Worm (Caenorhabditis elegans) whole organism, L1 larva: ENCODE measurements around the gene T20B12.4.

Experiments used
- C16A3.4 ChIP-seq: fragments of 150-350 bp; optimal IDR thresholded peaks from 2 replicates; lab custom pipeline; 2014; ENCODE audit warnings: missing biosample characterization, missing genetic modification characterization
- C34B4.2 ChIP-seq: sonication (generic microtip); optimal IDR thresholded peaks from 2 replicates; lab custom pipeline; 2017; ENCODE audit warnings: mild to moderate bottlenecking, missing genetic modification characterization, missing compliant biosample characterization
- F16B12.6 ChIP-seq: fragments of 150-350 bp; optimal IDR thresholded peaks from 2 replicates; lab custom pipeline; 2014; ENCODE audit warnings: missing biosample characterization, missing genetic modification characterization
- alr-1 ChIP-seq: fragments of 200-800 bp; sonication (Bioruptor generic); optimal IDR thresholded peaks from 2 replicates; lab custom pipeline; 2018; ENCODE audit warnings: borderline replicate concordance, mild to moderate bottlenecking, missing genetic modification characterization, missing compliant biosample characterization
- aly-2 ChIP-seq: fragments of 150-350 bp; optimal IDR thresholded peaks from 2 replicates; lab custom pipeline; 2014; ENCODE audit warnings: missing biosample characterization, missing genetic modification characterization
- ama-1 ChIP-seq: fragments of 150-350 bp; optimal IDR thresholded peaks from 2 replicates; lab custom pipeline; 2014
- ceh-63 ChIP-seq: fragments of 200-800 bp; sonication (Bioruptor generic); optimal IDR thresholded peaks from 2 replicates; lab custom pipeline; 2018; ENCODE audit warnings: mild to moderate bottlenecking, missing genetic modification characterization, missing compliant biosample characterization
- ceh-8 ChIP-seq: fragments of 200-800 bp; sonication (Bioruptor generic); optimal IDR thresholded peaks from 2 replicates; lab custom pipeline; 2018; ENCODE audit warnings: mild to moderate bottlenecking, missing genetic modification characterization, moderate library complexity, missing compliant biosample characterization
- ceh-82 ChIP-seq, 3 experiments: fragments of 150-350 bp in 1 of 3; sonication (generic microtip) in 2 of 3; optimal IDR thresholded peaks; 2 replicates each; lab custom pipeline; 2014 to 2017; ENCODE audit warnings: missing biosample characterization in 3 of 3, missing genetic modification characterization in 3 of 3
- ceh-88 ChIP-seq: fragments of 200-800 bp; sonication (Bioruptor generic); IDR thresholded peaks from 2 replicates; pipeline ENCODE4 v1.3.6; 2022; ENCODE audit warnings: missing genetic modification characterization, missing compliant biosample characterization
- dpl-1 ChIP-seq, 3 experiments: fragments of 150-350 bp in 2 of 3; sonication (generic microtip) in 1 of 3; optimal IDR thresholded peaks; 2 replicates each; lab custom pipeline; 2014 to 2017; ENCODE audit warnings: missing biosample characterization in 3 of 3, missing genetic modification characterization in 3 of 3, missing genetic modification reagents in 3 of 3
- dsc-1 ChIP-seq: sonication (generic microtip); optimal IDR thresholded peaks from 2 replicates; lab custom pipeline; 2016; ENCODE audit warnings: mild to moderate bottlenecking, missing genetic modification characterization, missing compliant biosample characterization
- efl-1 ChIP-seq, 4 experiments: fragments of 150-350 bp; optimal IDR thresholded peaks in 3 of 4; peaks in 1 of 4; 1 replicate in 1 of 4; 2 replicates in 3 of 4; lab custom pipeline; 2014; ENCODE audit warnings: missing biosample characterization in 2 of 4, missing genetic modification characterization in 2 of 4, missing genetic modification reagents in 2 of 4
- efl-3 ChIP-seq: fragments of 200-800 bp; sonication (Bioruptor generic); optimal IDR thresholded peaks from 2 replicates; lab custom pipeline; 2018; ENCODE audit warnings: mild to moderate bottlenecking, missing genetic modification characterization, missing compliant biosample characterization
- elt-3 ChIP-seq, 6 experiments: fragments of 150-350 bp in 1 of 6; sonication (generic microtip); optimal IDR thresholded peaks; 2 replicates each; lab custom pipeline; 2017 to 2018; ENCODE audit warnings: missing biosample characterization in 6 of 6, missing genetic modification characterization in 6 of 6, inconsistent platforms in 1 of 6
- ets-5 ChIP-seq: fragments of 200-800 bp; sonication (Bioruptor generic); IDR thresholded peaks from 2 replicates; pipeline ENCODE4 v1.3.6; 2022; ENCODE audit warnings: missing genetic modification characterization, missing compliant biosample characterization
- fkh-4 ChIP-seq: sonication (generic microtip); optimal IDR thresholded peaks from 2 replicates; lab custom pipeline; 2016; ENCODE audit warnings: missing compliant biosample characterization, missing genetic modification characterization, borderline replicate concordance
- grh-1 ChIP-seq: fragments of 200-800 bp; sonication (Bioruptor generic); IDR thresholded peaks from 2 replicates; pipeline ENCODE4 v1.3.6; 2022; ENCODE audit warnings: missing genetic modification reagents, missing genetic modification characterization, missing compliant biosample characterization
- hlh-17 ChIP-seq: fragments of 200-800 bp; sonication (Bioruptor generic); optimal IDR thresholded peaks from 2 replicates; lab custom pipeline; 2018; ENCODE audit warnings: missing genetic modification characterization, mild to moderate bottlenecking, missing compliant biosample characterization, moderate library complexity, borderline replicate concordance
- hpl-2 ChIP-seq: fragments of 150-350 bp; optimal IDR thresholded peaks from 2 replicates; lab custom pipeline; 2014; ENCODE audit warnings: missing biosample characterization, missing genetic modification reagents, missing genetic modification characterization
- jun-1 ChIP-seq: fragments of 150-350 bp; optimal IDR thresholded peaks from 2 replicates; lab custom pipeline; 2014; ENCODE audit warnings: missing biosample characterization, missing genetic modification reagents, missing genetic modification characterization
- lin-13 ChIP-seq: fragments of 150-350 bp; optimal IDR thresholded peaks from 2 replicates; lab custom pipeline; 2014; ENCODE audit warnings: missing biosample characterization, missing genetic modification reagents, missing genetic modification characterization
- lin-14 ChIP-seq: fragments of 200-800 bp; sonication (Bioruptor generic); optimal IDR thresholded peaks from 2 replicates; lab custom pipeline; 2018; ENCODE audit warnings: mild to moderate bottlenecking, missing genetic modification characterization, moderate library complexity, missing compliant biosample characterization
- lin-35 ChIP-seq, 2 experiments: fragments of 150-350 bp; optimal IDR thresholded peaks; 2 replicates each; lab custom pipeline; 2014; ENCODE audit warnings: missing biosample characterization in 2 of 2, missing genetic modification characterization in 2 of 2, missing genetic modification reagents in 2 of 2
- lir-3 ChIP-seq: sonication (generic microtip); optimal IDR thresholded peaks from 2 replicates; lab custom pipeline; 2016; ENCODE audit warnings: mild to moderate bottlenecking, missing genetic modification characterization, moderate library complexity, missing compliant biosample characterization; ENCODE audit not compliant: poor library complexity
- lsy-2 ChIP-seq, 2 experiments: fragments of 150-350 bp; optimal IDR thresholded peaks; 2 replicates each; lab custom pipeline; 2014; ENCODE audit warnings: missing biosample characterization in 2 of 2, missing genetic modification characterization in 2 of 2
- mef-2 ChIP-seq: fragments of 150-350 bp; optimal IDR thresholded peaks from 2 replicates; lab custom pipeline; 2014; ENCODE audit warnings: missing biosample characterization, missing genetic modification characterization
- mep-1 ChIP-seq: fragments of 150-350 bp; optimal IDR thresholded peaks from 2 replicates; lab custom pipeline; 2014; ENCODE audit warnings: missing biosample characterization, missing genetic modification characterization
- nhr-19 ChIP-seq: fragments of 200-800 bp; sonication (Bioruptor generic); conservative IDR thresholded peaks from 2 replicates; pipeline ENCODE4 v1.3.6; 2022; ENCODE audit warnings: missing genetic modification characterization, missing compliant biosample characterization
- nhr-20 ChIP-seq: sonication (generic microtip); optimal IDR thresholded peaks from 2 replicates; lab custom pipeline; 2016; ENCODE audit warnings: mild to moderate bottlenecking, missing genetic modification characterization, missing compliant biosample characterization
- nhr-237 ChIP-seq: fragments of 150-350 bp; optimal IDR thresholded peaks from 2 replicates; lab custom pipeline; 2014; ENCODE audit warnings: missing biosample characterization, missing genetic modification characterization
- nhr-47 ChIP-seq: sonication (generic microtip); optimal IDR thresholded peaks from 2 replicates; lab custom pipeline; 2016; ENCODE audit warnings: mild to moderate bottlenecking, missing genetic modification characterization, moderate library complexity, missing compliant biosample characterization
- nhr-71 ChIP-seq: sonication (generic microtip); optimal IDR thresholded peaks from 2 replicates; lab custom pipeline; 2016; ENCODE audit warnings: mild to moderate bottlenecking, missing genetic modification characterization, moderate library complexity, missing compliant biosample characterization
- nhr-76 ChIP-seq: sonication (generic microtip); optimal IDR thresholded peaks from 2 replicates; lab custom pipeline; 2017; ENCODE audit warnings: missing biosample characterization, missing genetic modification characterization
- nhr-85 ChIP-seq: sonication (generic microtip); peaks from one replicate; lab custom pipeline; 2016; ENCODE audit warnings: missing genetic modification characterization, inconsistent platforms, missing compliant biosample characterization
- nhr-90 ChIP-seq: sonication (generic microtip); optimal IDR thresholded peaks from 2 replicates; lab custom pipeline; 2016; ENCODE audit warnings: mild to moderate bottlenecking, missing genetic modification characterization, missing compliant biosample characterization; ENCODE audit not compliant: poor library complexity
- pax-3 ChIP-seq: fragments of 200-800 bp; sonication (Bioruptor generic); optimal IDR thresholded peaks from 2 replicates; lab custom pipeline; 2018; ENCODE audit warnings: mild to moderate bottlenecking, missing genetic modification characterization, moderate library complexity, missing compliant biosample characterization
- pqm-1 ChIP-seq: sonication (generic microtip); optimal IDR thresholded peaks from 3 replicates; lab custom pipeline; 2017; ENCODE audit warnings: missing biosample characterization, missing genetic modification characterization
- rnt-1 ChIP-seq: sonication (generic microtip); optimal IDR thresholded peaks from 2 replicates; lab custom pipeline; 2016; ENCODE audit warnings: mild to moderate bottlenecking, missing genetic modification characterization, moderate library complexity, missing compliant biosample characterization
- snpc-4 ChIP-seq: fragments of 150-350 bp; optimal IDR thresholded peaks from 2 replicates; lab custom pipeline; 2014; ENCODE audit warnings: missing biosample characterization, missing genetic modification characterization
- sox-4 ChIP-seq: sonication (generic microtip); optimal IDR thresholded peaks from 2 replicates; lab custom pipeline; 2016; ENCODE audit warnings: missing genetic modification characterization, missing compliant biosample characterization
- sptf-1 ChIP-seq: fragments of 150-350 bp; optimal IDR thresholded peaks from 2 replicates; lab custom pipeline; 2014; ENCODE audit warnings: missing biosample characterization, missing genetic modification characterization
- sup-37 ChIP-seq: fragments of 200-800 bp; sonication (Bioruptor generic); optimal IDR thresholded peaks from 2 replicates; lab custom pipeline; 2018; ENCODE audit warnings: mild to moderate bottlenecking, missing genetic modification characterization, missing compliant biosample characterization
- tbx-2 ChIP-seq: sonication (generic microtip); optimal IDR thresholded peaks from 2 replicates; lab custom pipeline; 2016; ENCODE audit warnings: missing genetic modification characterization, missing compliant biosample characterization
- tlp-1 ChIP-seq: fragments of 150-350 bp; optimal IDR thresholded peaks from 2 replicates; lab custom pipeline; 2014; ENCODE audit warnings: missing biosample characterization, missing genetic modification characterization
- unc-30 ChIP-seq: sonication (generic microtip); optimal IDR thresholded peaks from 2 replicates; lab custom pipeline; 2017; ENCODE audit warnings: missing biosample characterization, missing genetic modification characterization
- unc-62 ChIP-seq: fragments of 150-350 bp; optimal IDR thresholded peaks from 2 replicates; lab custom pipeline; 2014; ENCODE audit warnings: missing biosample characterization, missing genetic modification reagents, missing genetic modification characterization
- unc-86 ChIP-seq: sonication (generic microtip); optimal IDR thresholded peaks from 2 replicates; lab custom pipeline; 2016; ENCODE audit warnings: missing genetic modification characterization, missing compliant biosample characterization
- unc-98 ChIP-seq: fragments of 200-800 bp; sonication (Bioruptor generic); IDR thresholded peaks from 2 replicates; pipeline ENCODE4 v1.3.6; 2022; ENCODE audit warnings: missing genetic modification characterization, missing compliant biosample characterization
- vab-15 ChIP-seq: sonication (generic microtip); optimal IDR thresholded peaks from 2 replicates; lab custom pipeline; 2017; ENCODE audit warnings: missing genotype, mild to moderate bottlenecking, missing genetic modification characterization, missing compliant biosample characterization
- xbp-1 ChIP-seq: sonication (generic microtip); optimal IDR thresholded peaks from 2 replicates; lab custom pipeline; 2016; ENCODE audit warnings: missing genetic modification characterization, missing compliant biosample characterization
- zag-1 ChIP-seq: fragments of 150-350 bp; optimal IDR thresholded peaks from 2 replicates; lab custom pipeline; 2014; ENCODE audit warnings: missing biosample characterization, missing genetic modification characterization
- ztf-11 ChIP-seq, 2 experiments: sonication (generic microtip); optimal IDR thresholded peaks; 2 replicates each; lab custom pipeline; 2016 to 2017; ENCODE audit warnings: missing genetic modification characterization in 2 of 2, missing biosample characterization in 1 of 2, missing compliant biosample characterization in 1 of 2

T20B12.4 gene

DNA sequence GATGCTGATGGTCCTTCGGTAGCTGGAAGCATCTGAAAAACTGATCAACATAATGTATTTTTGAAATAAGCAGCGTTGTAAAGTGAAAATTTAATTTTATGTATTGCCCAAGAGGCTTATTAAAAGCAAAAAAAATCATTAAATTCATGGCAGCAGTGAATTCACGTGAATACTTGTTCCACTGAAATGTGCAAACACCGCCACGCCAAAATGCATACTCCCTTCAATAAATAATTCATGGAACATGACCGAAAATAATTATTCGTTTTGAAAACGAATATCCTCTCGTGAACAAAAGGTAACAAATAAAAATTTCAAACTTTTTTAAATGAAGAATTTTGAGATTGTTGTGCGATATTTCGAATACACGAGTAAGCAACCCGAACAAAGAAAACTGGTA is 10.2 kb upstream of the T20B12.4 start, which contains the start of gene F08F8.10:
Gene F08F8.10 (minus strand): TSS at position 38 of the 400 bp plus-strand sequence.
- TF ChIP-seq tlp-1 (tag; lab: Kevin White, UChicago), result no peak
- no peak for TF ChIP-seq unc-30 (tag; lab: Kevin White, UChicago)
- no peak for TF ChIP-seq efl-3
- no peak for TF ChIP-seq snpc-4 (tag; lab: Kevin White, UChicago)
- TF ChIP-seq lin-35 (GFP tag; optimal IDR thresholded peaks at IDR 0.05; lab: Kevin White, UChicago), result peak; percentile 64 to 68
- no peak for TF ChIP-seq unc-98 (GFP tag; lab: Robert Waterston, UW)
- TF ChIP-seq aly-2 (tag; lab: Kevin White, UChicago), result no peak
- no peak for TF ChIP-seq lir-3 (tag; lab: Kevin White, UChicago)
- no peak for TF ChIP-seq jun-1
- TF ChIP-seq hpl-2, result no peak
- TF ChIP-seq xbp-1 (tag; lab: Kevin White, UChicago), result peak; percentile 35
- TF ChIP-seq dsc-1, result peak; percentile 5
- TF ChIP-seq nhr-85 (tag; lab: Kevin White, UChicago), result peak; percentile 56
- peak; percentile 51 for TF ChIP-seq nhr-20 (tag; lab: Kevin White, UChicago)
- peak in 1 of 3 experiments; percentile 18 for TF ChIP-seq ceh-82 (tag; optimal IDR thresholded peaks at IDR 0.05; lab: Kevin White, UChicago)
- TF ChIP-seq elt-3 (tag; optimal IDR thresholded peaks at IDR 0.05; lab: Kevin White, UChicago), result peak in 1 of 6 experiments; percentile 1
- TF ChIP-seq ceh-8 (GFP tag; lab: Kevin White, UChicago), result no peak
- no peak for TF ChIP-seq nhr-76 (tag; lab: Kevin White, UChicago)
- no peak for TF ChIP-seq sptf-1
- TF ChIP-seq tbx-2 (tag; lab: Kevin White, UChicago), result peak; percentile 9
- no peak for TF ChIP-seq zag-1
- TF ChIP-seq ceh-88 (GFP tag; lab: Robert Waterston, UW), result no peak
- TF ChIP-seq ztf-11 (tag; optimal IDR thresholded peaks at IDR 0.05; lab: Kevin White, UChicago), result no peak
- no peak for TF ChIP-seq alr-1 (tag; lab: Kevin White, UChicago)
- TF ChIP-seq C16A3.4 (tag; lab: Kevin White, UChicago), result peak; percentile 24
- TF ChIP-seq dpl-1 (GFP tag; optimal IDR thresholded peaks at IDR 0.05; lab: Kevin White, UChicago), result peak; percentile 33 to 65 (median 47)
- TF ChIP-seq nhr-237, result no peak
- no peak for TF ChIP-seq nhr-19 (GFP tag; lab: Robert Waterston, UW)
- TF ChIP-seq lsy-2 (tag; optimal IDR thresholded peaks at IDR 0.05; lab: Kevin White, UChicago), result peak; percentile 63 to 64
- no peak for TF ChIP-seq hlh-17
- TF ChIP-seq sox-4 (tag; lab: Kevin White, UChicago), result no peak
- TF ChIP-seq grh-1 (GFP tag; lab: Robert Waterston, UW), result no peak
- TF ChIP-seq rnt-1 (tag; lab: Kevin White, UChicago), result peak; percentile 23
- peak; percentile 52 to 64 for TF ChIP-seq efl-1 (optimal IDR thresholded peaks at IDR 0.05; lab: Kevin White, UChicago)
- peak; percentile 63 to 96 for TF ChIP-seq efl-1 (GFP tag; optimal IDR thresholded peaks at IDR 0.05 in 1 of 2; lab: Kevin White, UChicago)
- no peak for TF ChIP-seq unc-62 (GFP tag; lab: Kevin White, UChicago)
- TF ChIP-seq sup-37 (GFP tag; lab: Kevin White, UChicago), result no peak
- TF ChIP-seq lin-13 (GFP tag; lab: Kevin White, UChicago), result no peak
- TF ChIP-seq ets-5 (GFP tag; lab: Robert Waterston, UW), result no peak
- no peak for TF ChIP-seq pax-3 (tag; lab: Kevin White, UChicago)
- TF ChIP-seq unc-86 (tag; lab: Kevin White, UChicago), result peak; percentile 92
- no peak for TF ChIP-seq vab-15
- TF ChIP-seq fkh-4, result no peak
- no peak for TF ChIP-seq ceh-63 (GFP tag; lab: Kevin White, UChicago)
- peak; percentile 35 for TF ChIP-seq nhr-47
- peak; percentile 82 for TF ChIP-seq mep-1 (tag; lab: Kevin White, UChicago)
- no peak for TF ChIP-seq mef-2 (tag; lab: Kevin White, UChicago)
- no peak for TF ChIP-seq pqm-1 (tag; lab: Kevin White, UChicago)
- no peak for TF ChIP-seq nhr-90 (tag; lab: Kevin White, UChicago)
- TF ChIP-seq ama-1, result no peak
- no peak for TF ChIP-seq C34B4.2
- peak; percentile 92 for TF ChIP-seq F16B12.6 (tag; lab: Kevin White, UChicago)
- TF ChIP-seq lin-14 (GFP tag; lab: Kevin White, UChicago), result peak; percentile 52
- TF ChIP-seq nhr-71 (tag; lab: Kevin White, UChicago), result peak; percentile 56
